Fruit fly (Drosophila melanogaster): ENCODE data around the gene CG8925.

Gene CG8925

DNA sequence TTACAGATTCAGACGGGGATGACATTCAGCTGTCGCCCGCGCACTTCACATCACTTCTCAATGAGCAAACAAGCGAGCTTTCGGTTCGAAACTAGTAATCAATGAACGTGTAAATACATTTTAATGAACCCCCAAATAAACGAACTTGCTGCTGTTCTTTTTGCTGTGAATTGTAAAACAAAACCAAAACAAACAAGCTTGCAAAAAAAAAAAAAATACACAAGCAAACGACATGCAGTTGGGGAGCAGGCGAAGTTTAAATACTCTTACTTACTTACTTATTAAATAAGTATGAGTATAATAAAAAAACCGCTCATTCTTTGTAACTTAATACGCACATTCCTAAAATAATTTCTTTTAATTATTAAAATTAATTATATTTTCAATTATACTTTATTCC is 17.5 kb upstream of the CG8925 start (continued):
- TF ChIP-seq CG11294 (GFP tag; IDR thresholded peaks at IDR 0.05) (no peak), Lpt (GFP tag; optimal IDR thresholded peaks at IDR 0.05) (peak; percentile 38), CG6276 (GFP tag; optimal IDR thresholded peaks at IDR 0.05) (peak; percentile 49), CG31627 (GFP tag; optimal IDR thresholded peaks at IDR 0.05) (peak; percentile 4), dac (GFP tag; optimal IDR thresholded peaks at IDR 0.05) (no peak), topi (GFP tag; optimal IDR thresholded peaks at IDR 0.05) (peak; percentile 38), CG8319 (GFP tag; optimal IDR thresholded peaks at IDR 0.05) (no peak), CG6792 (GFP tag; optimal IDR thresholded peaks at IDR 0.05) (peak; percentile 23)

DNA sequence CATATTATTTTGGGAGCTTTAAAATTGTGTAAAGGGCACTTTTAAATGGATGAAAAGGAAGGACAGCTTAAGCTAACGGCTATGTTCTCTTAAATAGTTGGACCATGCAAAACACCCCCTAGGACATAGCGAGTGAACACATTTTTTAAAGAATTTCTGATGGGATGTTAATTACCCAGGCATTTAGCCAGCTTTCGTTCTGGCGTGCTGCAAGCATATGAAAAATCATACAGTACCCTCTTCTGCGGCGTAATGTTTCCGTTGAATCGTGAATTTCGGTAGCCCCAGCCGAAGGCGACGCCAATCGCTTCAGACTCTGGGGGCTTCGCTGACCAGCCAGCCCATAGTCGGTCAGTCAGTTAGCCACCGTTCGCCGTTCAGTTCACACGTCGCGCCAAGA is 17.1 kb upstream of the CG8925 start, which contains the start of gene CG6006:
TSS of gene CG6006 (plus strand) at position 301 of the 400 bp plus-strand sequence.
- TF ChIP-seq CG4318 (GFP tag; optimal IDR thresholded peaks at IDR 0.05) = no peak
- TF ChIP-seq CG32006 (GFP tag; optimal IDR thresholded peaks at IDR 0.05) = peak; percentile 18
- TF ChIP-seq pdm3 (GFP tag; optimal IDR thresholded peaks at IDR 0.05) = no peak
- TF ChIP-seq eg (GFP tag; IDR thresholded peaks at IDR 0.05) = 0 out of 3 replicates have a peak, but pooled peaks have one; percentile 14
- no peak for TF ChIP-seq net (GFP tag; optimal IDR thresholded peaks at IDR 0.05)
- TF ChIP-seq svp (GFP tag) = peak; percentile 52
- TF ChIP-seq esn (GFP tag; optimal IDR thresholded peaks at IDR 0.05) = no peak

DNA sequence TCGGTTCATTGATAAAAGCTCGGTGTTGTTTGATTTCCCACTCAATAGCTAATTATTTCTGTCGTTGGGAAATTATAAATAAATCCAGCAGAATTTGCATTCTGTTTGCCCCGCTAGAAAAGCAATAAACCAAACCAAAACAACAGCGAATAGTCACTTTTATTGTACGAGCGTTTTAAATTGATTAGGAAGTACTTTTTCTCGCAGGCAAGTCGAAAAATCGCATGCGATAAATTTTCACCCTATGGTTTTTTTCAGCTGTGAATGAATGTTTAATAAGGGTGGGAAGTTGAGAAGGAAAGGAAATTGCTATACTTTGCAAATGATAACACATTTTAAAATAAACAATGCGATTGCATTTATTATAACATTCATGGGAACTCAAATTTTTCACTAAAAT is 15.8 kb upstream of the CG8925 start:
- TF ChIP-seq Eip78C (GFP tag) (peak; percentile 19), dsx (GFP tag; optimal IDR thresholded peaks at IDR 0.05; ENCODE audit: poor library complexity, severe bottlenecking) (no peak)

DNA sequence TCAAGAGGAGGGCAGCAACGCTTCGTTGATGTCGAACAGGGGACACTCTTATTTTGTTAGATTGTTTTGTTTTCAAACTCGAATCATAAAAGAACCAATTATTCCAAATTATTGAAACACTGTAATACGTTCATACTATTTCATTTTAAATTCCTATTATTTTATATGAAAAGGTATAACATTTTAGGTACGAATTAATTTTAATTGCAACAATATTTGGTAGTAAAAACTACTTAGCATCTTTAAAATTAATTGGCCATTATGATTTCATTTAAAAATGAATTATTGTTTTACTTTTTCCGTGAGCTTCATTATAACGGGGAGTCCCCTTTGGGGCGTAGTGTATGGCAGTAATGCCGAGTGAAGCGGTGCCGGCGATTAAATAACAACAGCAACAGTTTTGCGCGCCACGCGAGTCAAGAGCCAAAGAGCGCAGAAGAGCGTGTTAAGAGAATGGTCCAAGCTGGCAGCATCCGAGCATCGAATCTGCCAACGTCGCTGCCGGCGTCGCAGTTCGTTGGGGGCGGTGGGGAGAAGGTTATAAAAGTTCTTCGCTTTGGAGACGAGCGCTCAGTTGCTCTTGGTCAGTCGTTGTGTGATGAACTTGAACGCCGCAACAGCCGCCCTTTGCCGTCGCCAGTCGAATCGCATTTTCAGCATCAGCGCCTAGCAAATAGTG is 14.1 kb upstream of the CG8925 start:
- TF ChIP-seq Sox102F (GFP tag; optimal IDR thresholded peaks at IDR 0.05) = peak; percentile 74
- TF ChIP-seq topi (GFP tag; optimal IDR thresholded peaks at IDR 0.05) = peak; percentile 78
- peak; percentile 61 for TF ChIP-seq acj6 (GFP tag; optimal IDR thresholded peaks at IDR 0.05)
- peak; percentile 67 for TF ChIP-seq OdsH (GFP tag; optimal IDR thresholded peaks at IDR 0.05)
- peak; percentile 9 for TF ChIP-seq fd85E (GFP tag; optimal IDR thresholded peaks at IDR 0.05)
- TF ChIP-seq CG34406 (GFP tag; optimal IDR thresholded peaks at IDR 0.05) = peak; percentile 75
- TF ChIP-seq CG4318 (GFP tag; optimal IDR thresholded peaks at IDR 0.05) = peak; percentile 31
- TF ChIP-seq Hr38 (GFP tag; optimal IDR thresholded peaks at IDR 0.05) = no peak
- TF ChIP-seq Eip78C (GFP tag) = peak; percentile 92
- peak; percentile 8 for TF ChIP-seq CG11902 (GFP tag; optimal IDR thresholded peaks at IDR 0.05)
- peak; percentile 57 for TF ChIP-seq CG3919 (GFP tag; optimal IDR thresholded peaks at IDR 0.05)
- TF ChIP-seq esn (GFP tag; optimal IDR thresholded peaks at IDR 0.05) = peak; percentile 81
- TF ChIP-seq Gug (GFP tag; IDR thresholded peaks at IDR 0.05) = no peak
- TF ChIP-seq fd59A (GFP tag; optimal IDR thresholded peaks at IDR 0.05) = peak; percentile 57
- TF ChIP-seq Sox14 (GFP tag; optimal IDR thresholded peaks at IDR 0.05) = peak; percentile 65
- TF ChIP-seq cyc (GFP tag; optimal IDR thresholded peaks at IDR 0.05) = peak; percentile 46
- TF ChIP-seq CG9139 (GFP tag; optimal IDR thresholded peaks at IDR 0.05) = no peak
- TF ChIP-seq achi (GFP tag; optimal IDR thresholded peaks at IDR 0.05) = peak; percentile 57
- peak; percentile 54 for TF ChIP-seq Hr39 (GFP tag; optimal IDR thresholded peaks at IDR 0.05)
- peak; percentile 75 for TF ChIP-seq Met (GFP tag; optimal IDR thresholded peaks at IDR 0.05)
- peak; percentile 47 to 53 for TF ChIP-seq ss (GFP tag; optimal IDR thresholded peaks at IDR 0.05)
- TF ChIP-seq CG10631 (GFP tag; optimal IDR thresholded peaks at IDR 0.05) = peak; percentile 67
- TF ChIP-seq CG8319 (GFP tag; optimal IDR thresholded peaks at IDR 0.05) = peak; percentile 37
- peak; percentile 38 for TF ChIP-seq spab (GFP tag; optimal IDR thresholded peaks at IDR 0.05)
- TF ChIP-seq CG6792 (GFP tag; optimal IDR thresholded peaks at IDR 0.05) = peak; percentile 60
- peak; percentile 66 for TF ChIP-seq CG11762 (GFP tag; optimal IDR thresholded peaks at IDR 0.05; ENCODE audit: insufficient read depth)
- peak; percentile 66 for TF ChIP-seq pdm3 (GFP tag; optimal IDR thresholded peaks at IDR 0.05)
- peak in 1 of 2 experiments; percentile 75 for TF ChIP-seq salr (GFP tag; optimal IDR thresholded peaks at IDR 0.05)
- peak; percentile 29 for TF ChIP-seq Sox15 (GFP tag; optimal IDR thresholded peaks at IDR 0.05)
- TF ChIP-seq CG8119 (GFP tag; IDR thresholded peaks at IDR 0.05) = peak; percentile 72; the same call in 2 of the 3 replicates
- TF ChIP-seq eg (GFP tag; IDR thresholded peaks at IDR 0.05) = peak; percentile 61; the same call in 2 of the 3 replicates
- peak; percentile 28 for TF ChIP-seq CG16779 (tag; optimal IDR thresholded peaks at IDR 0.05)
- TF ChIP-seq CG15336 (GFP tag; IDR thresholded peaks at IDR 0.05) = peak; percentile 79; the same call in 1 of the 2 replicates
- no peak for TF ChIP-seq fkh (GFP tag; optimal IDR thresholded peaks at IDR 0.05)
- peak; percentile 77 for TF ChIP-seq CG32006 (GFP tag; optimal IDR thresholded peaks at IDR 0.05)
- TF ChIP-seq CG7368 (GFP tag; optimal IDR thresholded peaks at IDR 0.05) = peak; percentile 3
